Worm (Caenorhabditis elegans): ENCODE measurements around the gene lam-2.

lam-2 gene

ce11 chrX:7096349-7096748, 54.7 kb downstream of the lam-2 start, which contains the start of gene C36B7.5:
Gene C36B7.5, minus strand, starts transcription at chrX:7096449.
- TF ChIP-seq daf-12 (tag; optimal IDR thresholded peaks at IDR 0.05) (no peak), aly-2 (tag; optimal IDR thresholded peaks at IDR 0.05) (no peak), elt-2 (tag; optimal IDR thresholded peaks at IDR 0.05) (no peak), R02D3.7 (tag; optimal IDR thresholded peaks at IDR 0.05) (no peak), lin-15B (tag; optimal IDR thresholded peaks at IDR 0.05) (no peak), ztf-4 (tag; optimal IDR thresholded peaks at IDR 0.05) (no peak), nhr-23 (tag; optimal IDR thresholded peaks at IDR 0.05) (no peak), zag-1 (tag; optimal IDR thresholded peaks at IDR 0.05) (no peak), ztf-11 (tag; optimal IDR thresholded peaks at IDR 0.05) (no peak), nhr-43 (tag; optimal IDR thresholded peaks at IDR 0.05; ENCODE audit: poor library complexity, severe bottlenecking) (no peak), egl-27 (tag; optimal IDR thresholded peaks at IDR 0.05) (no peak), ama-1 (optimal IDR thresholded peaks at IDR 0.05) (no peak)

Measured in whole organism, L3 larva.